Fruit fly (Drosophila melanogaster) whole organism, embryonic: ENCODE results near the gene CG34179.
A peak's percentile ranks its signal among the peaks of the same experiment; 100 is the strongest.

Experiments used
- Ada2b ChIP-seq: fragments of 200-800 bp; sonication (Bioruptor generic); IDR thresholded peaks from 2 replicates; pipeline ENCODE4 v1.3.6; 2022; ENCODE audit warnings: missing biosample characterization, missing genetic modification characterization
- B-H2 ChIP-seq: fragments of 200-800 bp; sonication (Bioruptor generic); optimal IDR thresholded peaks from 2 replicates; lab custom pipeline; 2018; ENCODE audit warnings: missing biosample characterization, mild to moderate bottlenecking, missing genetic modification characterization
- CG10147 ChIP-seq: fragments of 200-800 bp; sonication (Bioruptor generic); optimal IDR thresholded peaks from 2 replicates; lab custom pipeline; 2019; ENCODE audit warnings: missing biosample characterization, mild to moderate bottlenecking, missing genetic modification characterization, moderate library complexity
- CG1024 ChIP-seq: fragments of 200-800 bp; sonication (Bioruptor generic); IDR thresholded peaks from 2 replicates; pipeline ENCODE4 v1.3.6; 2022; ENCODE audit warnings: missing biosample characterization, missing genetic modification characterization
- CG10267 ChIP-seq: fragments of 200-800 bp; sonication (Bioruptor generic); optimal IDR thresholded peaks from 2 replicates; lab custom pipeline; 2018; ENCODE audit warnings: missing biosample characterization, mild to moderate bottlenecking, missing genetic modification characterization, moderate library complexity
- CG10959 ChIP-seq: fragments of 200-800 bp; sonication (Bioruptor generic); IDR thresholded peaks from 2 replicates; pipeline ENCODE4 v1.3.6; 2022; ENCODE audit warnings: missing biosample characterization, missing genetic modification characterization
- CG12942 ChIP-seq: fragments of 200-800 bp; sonication (Bioruptor generic); optimal IDR thresholded peaks from 3 replicates; lab custom pipeline; 2016; ENCODE audit warnings: missing biosample characterization, missing genetic modification characterization
- CG13123 ChIP-seq: fragments of 200-800 bp; sonication (Bioruptor generic); optimal IDR thresholded peaks from 2 replicates; lab custom pipeline; 2016; ENCODE audit warnings: missing biosample characterization, missing genetic modification characterization
- CG15011 ChIP-seq: fragments of 200-800 bp; sonication (Bioruptor generic); optimal IDR thresholded peaks from 3 replicates; lab custom pipeline; 2018; ENCODE audit warnings: missing biosample characterization, mild to moderate bottlenecking, missing genetic modification characterization
- CG15479 ChIP-seq: fragments of 200-800 bp; sonication (Bioruptor generic); optimal IDR thresholded peaks from 3 replicates; lab custom pipeline; 2019; ENCODE audit warnings: missing biosample characterization, mild to moderate bottlenecking, missing genetic modification characterization, moderate library complexity
- CG17612 ChIP-seq: fragments of 200-800 bp; sonication (Bioruptor generic); IDR thresholded peaks from 2 replicates; pipeline ENCODE4 v1.3.6; 2022; ENCODE audit warnings: missing biosample characterization, missing genetic modification characterization
- CG17829 ChIP-seq: fragments of 200-800 bp; optimal IDR thresholded peaks from 2 replicates; lab custom pipeline; 2019; ENCODE audit warnings: missing biosample characterization, mild to moderate bottlenecking, missing genetic modification characterization, moderate library complexity
- CG17912 ChIP-seq: fragments of 200-800 bp; sonication (Bioruptor generic); optimal IDR thresholded peaks from 2 replicates; lab custom pipeline; 2018; ENCODE audit warnings: missing biosample characterization, mild to moderate bottlenecking, missing genetic modification characterization
- CG18011 ChIP-seq: fragments of 200-800 bp; sonication (Bioruptor generic); optimal IDR thresholded peaks from 2 replicates; lab custom pipeline; 2017; ENCODE audit warnings: missing biosample characterization, missing genetic modification characterization, mild to moderate bottlenecking, moderate library complexity, missing genotype
- CG3407 ChIP-seq: fragments of 200-800 bp; sonication (Bioruptor generic); optimal IDR thresholded peaks from 2 replicates; lab custom pipeline; 2018; ENCODE audit warnings: missing biosample characterization, mild to moderate bottlenecking, missing genetic modification characterization
- CG6689 ChIP-seq: fragments of 200-800 bp; sonication (Bioruptor generic); IDR thresholded peaks from 2 replicates; pipeline ENCODE4 v1.3.6; 2022; ENCODE audit warnings: missing biosample characterization, missing genetic modification characterization
- CG8478 ChIP-seq: fragments of >200 bp; optimal IDR thresholded peaks from 2 replicates; lab custom pipeline; 2018
- CG8924 ChIP-seq: fragments of 200-800 bp; optimal IDR thresholded peaks from 3 replicates; lab custom pipeline; 2019; ENCODE audit warnings: missing biosample characterization, mild to moderate bottlenecking, missing genetic modification characterization, moderate library complexity
- D19A ChIP-seq: fragments of 200-800 bp; optimal IDR thresholded peaks from 3 replicates; lab custom pipeline; 2019; ENCODE audit warnings: missing biosample characterization, mild to moderate bottlenecking, missing genetic modification characterization, moderate library complexity
- ERR ChIP-seq: fragments of 200-800 bp; sonication (Bioruptor generic); optimal IDR thresholded peaks from 2 replicates; lab custom pipeline; 2016; ENCODE audit warnings: missing biosample characterization, missing genetic modification characterization
- Hmx ChIP-seq: fragments of 200-800 bp; sonication (Bioruptor generic); optimal IDR thresholded peaks from 2 replicates; lab custom pipeline; 2016; ENCODE audit warnings: missing biosample characterization, missing genetic modification characterization
- Scr ChIP-seq: fragments of 200-800 bp; sonication (Bioruptor generic); IDR thresholded peaks from 2 replicates; pipeline ENCODE4 v1.3.6; 2022; ENCODE audit warnings: missing biosample characterization, missing genetic modification characterization; ENCODE audit not compliant: partially characterized antibody
- Sox100B ChIP-seq: fragments of 200-800 bp; sonication (Bioruptor generic); optimal IDR thresholded peaks from 3 replicates; lab custom pipeline; 2018; ENCODE audit warnings: missing biosample characterization, mild to moderate bottlenecking, missing genetic modification characterization
- YL-1 ChIP-seq: fragments of 200-800 bp; sonication (Bioruptor generic); optimal IDR thresholded peaks from 3 replicates; lab custom pipeline; 2017; ENCODE audit warnings: missing biosample characterization, mild to moderate bottlenecking, missing genetic modification characterization
- ash1 ChIP-seq: fragments of 200-800 bp; sonication (Bioruptor generic); optimal IDR thresholded peaks from 2 replicates; lab custom pipeline; 2018; ENCODE audit warnings: missing biosample characterization, mild to moderate bottlenecking, missing genetic modification characterization
- croc ChIP-seq: fragments of 200-800 bp; sonication (Bioruptor generic); conservative IDR thresholded peaks from 3 replicates; pipeline ENCODE4 v1.3.6; 2022; ENCODE audit warnings: missing biosample characterization, missing genetic modification characterization
- gcm ChIP-seq: fragments of 200-800 bp; sonication (Bioruptor generic); optimal IDR thresholded peaks from 2 replicates; lab custom pipeline; 2019; ENCODE audit warnings: missing biosample characterization, mild to moderate bottlenecking, missing genetic modification characterization, moderate library complexity
- hkb ChIP-seq, 2 experiments: fragments of 200-800 bp in 1 of 2; fragments of >200 bp in 1 of 2; sonication (Bioruptor generic) in 1 of 2; IDR thresholded peaks in 1 of 2; optimal IDR thresholded peaks in 1 of 2; 2 replicates each; pipeline versions ENCODE4 v1.3.6 to Lab custom; 2017 to 2022; ENCODE audit warnings: missing biosample characterization in 1 of 2, missing genetic modification characterization in 1 of 2
- jing ChIP-seq: fragments of 200-800 bp; sonication (Bioruptor generic); optimal IDR thresholded peaks from 2 replicates; lab custom pipeline; 2018; ENCODE audit warnings: missing biosample characterization, mild to moderate bottlenecking, missing genetic modification characterization
- ken ChIP-seq: fragments of 200-800 bp; sonication (Bioruptor generic); IDR thresholded peaks from 3 replicates; pipeline ENCODE4 v1.3.6; 2022; ENCODE audit warnings: missing biosample characterization, missing genetic modification characterization
- lilli ChIP-seq: fragments of 200-800 bp; sonication (Bioruptor generic); optimal IDR thresholded peaks from 3 replicates; lab custom pipeline; 2016; ENCODE audit warnings: missing biosample characterization, missing genetic modification characterization
- luna ChIP-seq: fragments of 200-800 bp; sonication (Bioruptor generic); optimal IDR thresholded peaks from 2 replicates; lab custom pipeline; 2016; ENCODE audit warnings: missing biosample characterization, missing genetic modification characterization
- mld ChIP-seq: fragments of 200-800 bp; sonication (Bioruptor generic); IDR thresholded peaks from 3 replicates; pipeline ENCODE4 v1.3.6; 2022; ENCODE audit warnings: missing biosample characterization, missing genetic modification characterization; ENCODE audit not compliant: partially characterized antibody
- nerfin-1 ChIP-seq: fragments of 200-800 bp; sonication (Bioruptor generic); optimal IDR thresholded peaks from 3 replicates; lab custom pipeline; 2019; ENCODE audit warnings: missing biosample characterization, mild to moderate bottlenecking, missing genetic modification characterization, moderate library complexity
- pan ChIP-seq, 4 experiments: fragments of >200 bp in 3 of 4; fragments of 200-800 bp in 1 of 4; sonication (Bioruptor generic) in 1 of 4; optimal IDR thresholded peaks in 3 of 4; IDR thresholded peaks in 1 of 4; 2 replicates each; pipeline versions ENCODE4 v1.3.6 to Lab custom; 2017 to 2022; ENCODE audit warnings: missing biosample characterization in 2 of 4, missing genetic modification characterization in 2 of 4, mixed read lengths in 1 of 4
- pita ChIP-seq: fragments of 200-800 bp; sonication (Bioruptor generic); optimal IDR thresholded peaks from 2 replicates; lab custom pipeline; 2017; ENCODE audit warnings: missing biosample characterization, mild to moderate bottlenecking, missing genetic modification characterization
- pros ChIP-seq: fragments of 200-800 bp; sonication (Bioruptor generic); optimal IDR thresholded peaks from 3 replicates; lab custom pipeline; 2019; ENCODE audit warnings: missing biosample characterization, mild to moderate bottlenecking, missing genetic modification characterization, moderate library complexity
- ranshi ChIP-seq: fragments of 200-800 bp; sonication (Bioruptor generic); IDR thresholded peaks from 2 replicates; pipeline ENCODE4 v1.3.6; 2022; ENCODE audit warnings: missing biosample characterization, missing genetic modification characterization
- slou ChIP-seq: fragments of 200-800 bp; sonication (Bioruptor generic); optimal IDR thresholded peaks from 3 replicates; lab custom pipeline; 2016; ENCODE audit warnings: missing biosample characterization, missing genetic modification characterization
- stwl ChIP-seq: fragments of 200-800 bp; sonication (Bioruptor generic); optimal IDR thresholded peaks from 3 replicates; lab custom pipeline; 2018; ENCODE audit warnings: missing biosample characterization, mild to moderate bottlenecking, missing genetic modification characterization, moderate library complexity
- sug ChIP-seq: fragments of 200-800 bp; optimal IDR thresholded peaks from 2 replicates; lab custom pipeline; 2019; ENCODE audit warnings: missing biosample characterization, mild to moderate bottlenecking, missing genetic modification characterization, moderate library complexity
- tgo ChIP-seq: fragments of 200-800 bp; sonication (Bioruptor generic); IDR thresholded peaks from 3 replicates; pipeline ENCODE4 v1.3.6; 2022; ENCODE audit warnings: missing biosample characterization, missing genetic modification characterization
- tio ChIP-seq: fragments of 200-800 bp; sonication (Bioruptor generic); optimal IDR thresholded peaks from 2 replicates; lab custom pipeline; 2017; ENCODE audit warnings: missing biosample characterization, missing genetic modification characterization, inconsistent platforms
- twi ChIP-seq: fragments of 200-800 bp; optimal IDR thresholded peaks from 2 replicates; lab custom pipeline; 2019; ENCODE audit warnings: missing biosample characterization, mild to moderate bottlenecking, missing genetic modification characterization, moderate library complexity
- vvl ChIP-seq: fragments of 200-800 bp; sonication (Bioruptor generic); IDR thresholded peaks from 2 replicates; pipeline ENCODE4 v1.3.6; 2022; ENCODE audit warnings: missing biosample characterization, missing genetic modification characterization
- wdn ChIP-seq: fragments of 200-800 bp; sonication (Bioruptor generic); IDR thresholded peaks from 2 replicates; pipeline ENCODE4 v1.3.6; 2022; ENCODE audit warnings: missing biosample characterization, missing genetic modification characterization
- z ChIP-seq: fragments of 200-800 bp; sonication (Bioruptor generic); IDR thresholded peaks from 3 replicates; pipeline ENCODE4 v1.3.6; 2022; ENCODE audit warnings: missing biosample characterization, missing genetic modification characterization

Gene CG34179

DNA sequence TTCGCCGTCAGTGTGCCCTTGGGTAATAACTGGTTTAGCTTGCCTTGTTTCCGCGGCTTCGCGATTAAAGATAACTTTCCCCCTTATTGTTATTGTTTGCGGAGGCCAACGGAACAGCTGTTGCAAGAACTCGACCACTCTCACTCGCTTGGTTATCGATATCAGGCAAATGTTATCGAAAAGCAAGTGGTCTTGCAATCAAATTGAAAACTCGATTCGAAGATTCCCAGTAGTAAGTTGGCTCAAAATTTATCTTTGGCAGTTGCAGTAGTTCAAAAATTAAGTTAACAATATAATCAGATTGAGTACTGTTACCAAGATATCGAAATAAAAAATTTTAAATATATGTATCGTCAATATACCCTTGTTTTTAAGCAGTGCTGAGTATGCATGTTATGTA lies 17.3 kb upstream of the CG34179 start, which contains the start of the genes Fbw5 and CG9147 (continued):
- TF ChIP-seq ERR (peak; percentile 99), tio (peak; percentile 100), pan (optimal IDR thresholded peaks at IDR 0.05; lab: Kevin White, UChicago) (peak in 1 of 2 experiments; percentile 25), pan (GFP tag; optimal IDR thresholded peaks at IDR 0.05 in 1 of 2, IDR thresholded peaks at IDR 0.05 in 1 of 2) (peak; percentile 70 to 99), vvl (GFP tag; lab: Robert Waterston, UW) (peak; percentile 100), hkb (optimal IDR thresholded peaks at IDR 0.05; lab: Kevin White, UChicago) (no peak), hkb (GFP tag; IDR thresholded peaks at IDR 0.05; lab: Robert Waterston, UW) (peak; percentile 100), pita (GFP tag; lab: Kevin White, UChicago) (no peak)

DNA sequence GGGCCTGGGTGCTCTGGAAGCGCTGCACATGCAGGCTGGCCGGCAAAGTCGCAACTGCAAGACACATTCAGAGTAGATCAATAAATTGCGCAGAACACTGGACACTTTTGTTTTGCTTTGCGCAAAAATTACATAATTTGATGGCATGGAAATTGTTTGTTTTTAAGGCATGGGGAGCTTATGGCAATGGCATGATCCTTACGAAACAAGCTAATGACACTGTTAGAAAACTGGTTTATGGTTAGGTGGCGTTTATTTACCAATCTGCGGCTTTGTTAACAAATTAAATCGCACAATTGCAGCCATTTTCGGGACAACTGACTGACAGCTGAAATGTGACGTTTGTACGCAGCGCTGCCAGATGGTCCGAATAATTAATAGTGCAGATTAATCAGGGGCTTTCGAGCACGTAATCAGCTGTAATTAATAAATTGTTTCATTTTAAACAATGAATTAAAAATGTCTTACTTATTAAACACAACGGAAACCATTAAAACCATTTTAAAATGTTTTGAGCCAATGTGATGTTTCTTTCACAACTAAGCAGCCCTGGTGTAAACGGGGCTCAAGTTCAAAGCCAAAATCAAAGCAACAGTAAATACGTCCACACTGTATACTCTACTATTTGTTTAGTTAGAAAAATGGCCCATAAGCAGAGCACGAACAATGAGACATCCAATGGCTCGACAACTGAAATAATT lies 14.0 kb upstream of the CG34179 start, which contains the start of the genes ND-51 and CG13994:
ND-51 (minus strand) TSS at position 376 of the 701 bp plus-strand sequence.
CG13994 (plus strand) TSS at position 608 of the 701 bp plus-strand sequence.
- peak; percentile 85 for TF ChIP-seq tgo (GFP tag; lab: Robert Waterston, UW)
- no peak for TF ChIP-seq CG15011
- TF ChIP-seq slou (GFP tag; lab: Kevin White, UChicago) = peak; percentile 84
- TF ChIP-seq ranshi = peak; percentile 87
- TF ChIP-seq CG13123 (GFP tag; lab: Kevin White, UChicago) = peak; percentile 69
- TF ChIP-seq CG17612 (GFP tag; lab: Robert Waterston, UW) = 0 out of 2 replicates have a peak, but pooled peaks have one; percentile 33
- peak; percentile 76 for TF ChIP-seq CG12942
- peak; percentile 69 for TF ChIP-seq croc (GFP tag; lab: Robert Waterston, UW)
- TF ChIP-seq CG17912 (GFP tag; lab: Kevin White, UChicago) = peak; percentile 75
- TF ChIP-seq ash1 (GFP tag; lab: Kevin White, UChicago) = no peak
- TF ChIP-seq twi (tag; lab: Kevin White, UChicago) = peak; percentile 63
- peak; percentile 71 for TF ChIP-seq luna
- TF ChIP-seq B-H2 (GFP tag; lab: Kevin White, UChicago) = peak; percentile 91
- peak; percentile 85 for TF ChIP-seq Ada2b (GFP tag; lab: Robert Waterston, UW)
- peak; percentile 94 for TF ChIP-seq stwl (tag; lab: Kevin White, UChicago)
- peak; percentile 80 for TF ChIP-seq CG6689 (GFP tag; lab: Robert Waterston, UW)
- peak; percentile 81 for TF ChIP-seq ken
- TF ChIP-seq sug = peak; percentile 86
- TF ChIP-seq D19A = peak; percentile 94
- TF ChIP-seq Sox100B (GFP tag; lab: Kevin White, UChicago) = no peak
- no peak for TF ChIP-seq z (GFP tag; lab: Robert Waterston, UW)
- peak; percentile 63 for TF ChIP-seq CG18011 (GFP tag; lab: Kevin White, UChicago)
- peak; percentile 91 for TF ChIP-seq YL-1 (GFP tag; lab: Kevin White, UChicago)
- TF ChIP-seq CG1024 (GFP tag; lab: Robert Waterston, UW) = peak; percentile 82
- TF ChIP-seq CG17829 (tag; lab: Kevin White, UChicago) = peak; percentile 88
- peak; percentile 41 for TF ChIP-seq gcm (GFP tag; lab: Kevin White, UChicago)
- TF ChIP-seq CG15479 (GFP tag; lab: Kevin White, UChicago) = peak; percentile 50
- TF ChIP-seq jing (GFP tag; lab: Kevin White, UChicago) = no peak
- TF ChIP-seq lilli = peak; percentile 93
- peak; percentile 44; the same call in 1 of the 2 replicates for TF ChIP-seq Scr (GFP tag; lab: Robert Waterston, UW)
- TF ChIP-seq wdn = peak; percentile 74
- peak; percentile 77 for TF ChIP-seq CG10147
- peak; percentile 39 for TF ChIP-seq CG3407
- no peak for TF ChIP-seq CG8478
- TF ChIP-seq nerfin-1 (tag; lab: Kevin White, UChicago) = peak; percentile 71
- no peak for TF ChIP-seq pros (GFP tag; lab: Kevin White, UChicago)
- TF ChIP-seq CG10959 (GFP tag; lab: Robert Waterston, UW) = peak; percentile 59
- TF ChIP-seq CG10267 (tag; lab: Kevin White, UChicago) = peak; percentile 79
- peak; percentile 78 for TF ChIP-seq CG8924 (tag; lab: Kevin White, UChicago)
- TF ChIP-seq Hmx = peak; percentile 62
- no peak for TF ChIP-seq mld (GFP tag; lab: Robert Waterston, UW)
